Worm (Caenorhabditis elegans) whole organism, L1 larva: ENCODE results near the gene C25F9.12.

Experiments
- ama-1 ChIP-seq: fragments of 150-350 bp; optimal IDR thresholded peaks from 2 replicates; lab custom pipeline; 2014
- blmp-1 ChIP-seq: fragments of 150-350 bp; optimal IDR thresholded peaks from 2 replicates; lab custom pipeline; 2014; ENCODE audit warnings: missing biosample characterization, missing genetic modification characterization
- efl-1 ChIP-seq, 4 experiments: fragments of 150-350 bp; optimal IDR thresholded peaks in 3 of 4; peaks in 1 of 4; 1 replicate in 1 of 4; 2 replicates in 3 of 4; lab custom pipeline; 2014; ENCODE audit warnings: missing biosample characterization in 2 of 4, missing genetic modification characterization in 2 of 4, missing genetic modification reagents in 2 of 4
- lin-15B ChIP-seq: fragments of 150-350 bp; sonication (generic microtip); optimal IDR thresholded peaks from 3 replicates; lab custom pipeline; 2014; ENCODE audit warnings: missing biosample characterization, missing genetic modification characterization
- lin-39 ChIP-seq: fragments of 150-350 bp; optimal IDR thresholded peaks from 2 replicates; lab custom pipeline; 2014; ENCODE audit warnings: missing biosample characterization, missing genetic modification reagents, missing genetic modification characterization
- lsy-2 ChIP-seq, 2 experiments: fragments of 150-350 bp; optimal IDR thresholded peaks; 2 replicates each; lab custom pipeline; 2014; ENCODE audit warnings: missing biosample characterization in 2 of 2, missing genetic modification characterization in 2 of 2
- nhr-11 ChIP-seq: fragments of 150-350 bp; optimal IDR thresholded peaks from 2 replicates; lab custom pipeline; 2014; ENCODE audit warnings: missing biosample characterization, missing genetic modification characterization
- nhr-12 ChIP-seq: sonication (generic microtip); optimal IDR thresholded peaks from 2 replicates; lab custom pipeline; 2017; ENCODE audit warnings: missing biosample characterization, missing genetic modification characterization
- skn-1 ChIP-seq: fragments of 150-350 bp; optimal IDR thresholded peaks from 2 replicates; lab custom pipeline; 2014; ENCODE audit warnings: missing biosample characterization, missing genetic modification characterization
- snpc-4 ChIP-seq: fragments of 150-350 bp; optimal IDR thresholded peaks from 2 replicates; lab custom pipeline; 2014; ENCODE audit warnings: missing biosample characterization, missing genetic modification characterization
- sox-4 ChIP-seq: sonication (generic microtip); optimal IDR thresholded peaks from 2 replicates; lab custom pipeline; 2016; ENCODE audit warnings: missing genetic modification characterization, missing compliant biosample characterization
- ztf-11 ChIP-seq, 2 experiments: sonication (generic microtip); optimal IDR thresholded peaks; 2 replicates each; lab custom pipeline; 2016 to 2017; ENCODE audit warnings: missing genetic modification characterization in 2 of 2, missing biosample characterization in 1 of 2, missing compliant biosample characterization in 1 of 2

DNA sequence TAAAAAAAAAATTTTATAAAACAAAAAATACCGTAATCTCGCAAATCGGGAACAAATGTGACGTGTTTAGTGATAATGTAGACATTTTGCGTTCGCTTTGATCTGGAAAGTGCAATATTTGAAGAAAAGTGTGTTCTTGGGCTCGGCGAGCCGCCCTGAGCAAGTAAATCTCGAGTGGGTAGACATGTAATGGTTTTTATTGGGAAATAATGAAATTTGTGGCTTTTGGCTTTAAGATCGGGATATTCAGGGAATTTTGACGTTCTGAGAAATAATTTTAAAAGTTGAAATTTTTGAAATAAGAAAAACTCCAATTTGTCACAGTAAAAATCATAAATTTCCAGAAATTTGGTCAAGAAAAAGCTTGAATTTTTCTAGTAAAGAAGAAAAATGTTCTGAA is 40.2 kb downstream of the C25F9.12 start, which contains the start of gene C14B4.2:
- TF ChIP-seq lsy-2 (tag; optimal IDR thresholded peaks at IDR 0.05; lab: Kevin White, UChicago) (no peak), lin-39 (no peak), ama-1 (lab: Kevin White, UChicago) (no peak), sox-4 (tag; lab: Kevin White, UChicago) (no peak), efl-1 (optimal IDR thresholded peaks at IDR 0.05; lab: Kevin White, UChicago) (no peak), efl-1 (GFP tag; optimal IDR thresholded peaks at IDR 0.05 in 1 of 2; lab: Kevin White, UChicago) (no peak), skn-1 (tag; lab: Kevin White, UChicago) (no peak), ztf-11 (tag; optimal IDR thresholded peaks at IDR 0.05; lab: Kevin White, UChicago) (no peak), lin-15B (tag; lab: Kevin White, UChicago) (no peak), nhr-11 (tag; lab: Kevin White, UChicago) (no peak), blmp-1 (tag; lab: Kevin White, UChicago) (no peak), snpc-4 (tag; lab: Kevin White, UChicago) (no peak), nhr-12 (tag; lab: Kevin White, UChicago) (no peak)
